Worm (Caenorhabditis elegans) whole organism, L4 larva: ENCODE data around the gene ZK6.6.

Experiments
- Y105C5A.15 ChIP-seq: fragments of 200-800 bp; sonication (Bioruptor generic); IDR thresholded peaks from 2 replicates; pipeline ENCODE4 v1.3.6; 2022; ENCODE audit warnings: missing genetic modification characterization, missing compliant biosample characterization
- aha-1 ChIP-seq: fragments of 150-350 bp; peaks from one replicate; lab custom pipeline; 2014; ENCODE audit warnings: missing biosample characterization, missing genetic modification characterization
- attf-4 ChIP-seq: sonication (generic microtip); optimal IDR thresholded peaks from 3 replicates; lab custom pipeline; 2017; ENCODE audit warnings: missing biosample characterization, missing genetic modification characterization
- mxl-2 ChIP-seq: fragments of 200-800 bp; sonication (Bioruptor generic); conservative IDR thresholded peaks from 2 replicates; pipeline ENCODE4 v1.3.6; 2022; ENCODE audit warnings: missing genetic modification reagents, missing genetic modification characterization, missing compliant biosample characterization
- unc-39 ChIP-seq: sonication (generic microtip); optimal IDR thresholded peaks from 2 replicates; lab custom pipeline; 2017; ENCODE audit warnings: missing biosample characterization, missing genetic modification characterization
- unc-62 ChIP-seq, 3 experiments: fragments of 150-350 bp in 1 of 3; sonication (generic microtip); optimal IDR thresholded peaks in 2 of 3; peaks in 1 of 3; 1 replicate in 1 of 3; 2 replicates in 2 of 3; lab custom pipeline; 2014 to 2017; ENCODE audit warnings: missing biosample characterization in 3 of 3, missing genetic modification characterization in 3 of 3, missing genetic modification reagents in 3 of 3, missing genotype in 1 of 3

Gene ZK6.6

ce11 chrV:439183-439749 lies 50.8 kb downstream of the ZK6.6 start:
- TF ChIP-seq aha-1, result peak; percentile 92
- no peak for TF ChIP-seq unc-39 (tag; lab: Kevin White, UChicago)
- TF ChIP-seq attf-4 (tag; lab: Kevin White, UChicago), result no peak
- peak in 1 of 2 experiments; percentile 90 for TF ChIP-seq unc-62 (GFP tag; optimal IDR thresholded peaks at IDR 0.05 in 1 of 2; lab: Kevin White, UChicago)
- no peak for TF ChIP-seq unc-62 (tag; optimal IDR thresholded peaks at IDR 0.05; lab: Kevin White, UChicago)
- TF ChIP-seq mxl-2, result no peak

DNA sequence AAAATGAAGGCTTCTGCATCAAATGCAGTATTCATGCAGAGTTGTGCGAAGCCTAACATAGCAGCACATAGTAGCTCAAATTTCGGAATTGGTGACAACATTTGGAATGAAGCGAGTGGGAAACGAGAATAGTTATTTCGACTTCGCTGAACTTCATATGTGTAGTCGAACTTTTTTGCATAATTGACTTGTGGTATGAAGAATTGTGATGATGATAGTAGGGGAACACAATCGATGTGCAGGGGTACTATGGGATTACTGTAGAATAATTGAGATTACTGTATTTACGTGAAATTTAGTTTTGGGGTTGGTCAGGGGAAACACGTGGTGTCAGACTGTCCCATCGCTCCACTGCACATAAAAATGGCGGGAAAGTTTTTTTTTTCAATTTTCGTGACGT lies 52.4 kb downstream of the ZK6.6 start, which contains the start of gene B0554.7:
Gene B0554.7 (minus strand): TSS at position 101 of the 400 bp plus-strand sequence.
- TF ChIP-seq aha-1 (peak; percentile 13), Y105C5A.15 (GFP tag; lab: Robert Waterston, UW) (no peak)
